Fruit fly (Drosophila melanogaster) whole organism, adult: ENCODE data around the gene Atf3.

Experiments
- CG11617 ChIP-seq: fragments of 200-800 bp; sonication (Bioruptor generic); optimal IDR thresholded peaks from 2 replicates; lab custom pipeline; 2017; ENCODE audit warnings: mild to moderate bottlenecking, missing biosample characterization, missing genetic modification reagents, missing genetic modification characterization
- CG12768 ChIP-seq: fragments of 200-800 bp; sonication (Bioruptor generic); optimal IDR thresholded peaks from 2 replicates; lab custom pipeline; 2017; ENCODE audit warnings: missing biosample characterization, missing genetic modification characterization, mild to moderate bottlenecking, moderate library complexity, missing genetic modification reagents
- CG14711 ChIP-seq: fragments of 200-800 bp; sonication (Bioruptor generic); optimal IDR thresholded peaks from 2 replicates; lab custom pipeline; 2018; ENCODE audit warnings: missing biosample characterization, mild to moderate bottlenecking, missing genetic modification characterization, moderate library complexity
- CG1620 ChIP-seq: fragments of 200-800 bp; sonication (Bioruptor generic); optimal IDR thresholded peaks from 2 replicates; lab custom pipeline; 2016; ENCODE audit warnings: missing biosample characterization, missing genetic modification characterization
- CG33017 ChIP-seq: fragments of 200-800 bp; sonication (Bioruptor generic); optimal IDR thresholded peaks from 2 replicates; lab custom pipeline; 2018; ENCODE audit warnings: missing biosample characterization, mild to moderate bottlenecking, missing genetic modification characterization, moderate library complexity
- CG5204 ChIP-seq: fragments of 200-800 bp; sonication (Bioruptor generic); optimal IDR thresholded peaks from 2 replicates; lab custom pipeline; 2016; ENCODE audit warnings: missing biosample characterization, missing genetic modification characterization
- CG7045 ChIP-seq: fragments of 200-800 bp; sonication (Bioruptor generic); optimal IDR thresholded peaks from 2 replicates; lab custom pipeline; 2017; ENCODE audit warnings: missing biosample characterization, mild to moderate bottlenecking, missing genetic modification characterization
- CG7101 ChIP-seq: fragments of 200-800 bp; sonication (Bioruptor generic); optimal IDR thresholded peaks from 2 replicates; lab custom pipeline; 2018; ENCODE audit warnings: missing biosample characterization, mild to moderate bottlenecking, missing genetic modification characterization, moderate library complexity
- Clk ChIP-seq: fragments of 200-800 bp; sonication (Bioruptor generic); optimal IDR thresholded peaks from 2 replicates; lab custom pipeline; 2017; ENCODE audit warnings: missing biosample characterization, missing genetic modification characterization
- Crg-1 ChIP-seq: fragments of 200-800 bp; sonication (Bioruptor generic); optimal IDR thresholded peaks from 2 replicates; lab custom pipeline; 2016; ENCODE audit warnings: missing biosample characterization, missing genetic modification characterization
- Hr96 ChIP-seq: fragments of 200-800 bp; sonication (Bioruptor generic); optimal IDR thresholded peaks from 2 replicates; lab custom pipeline; 2016; ENCODE audit warnings: missing biosample characterization, missing genetic modification characterization
- Mnt ChIP-seq: fragments of 200-800 bp; sonication (Bioruptor generic); optimal IDR thresholded peaks from 2 replicates; lab custom pipeline; 2016; ENCODE audit warnings: missing biosample characterization, mild to moderate bottlenecking, missing genetic modification characterization
- bab1 ChIP-seq: fragments of 200-800 bp; sonication (Bioruptor generic); optimal IDR thresholded peaks from 3 replicates; lab custom pipeline; 2019; ENCODE audit warnings: missing biosample characterization, mild to moderate bottlenecking, missing genetic modification characterization, moderate library complexity
- cic ChIP-seq: fragments of 200-800 bp; sonication (Bioruptor generic); optimal IDR thresholded peaks from 2 replicates; lab custom pipeline; 2017; ENCODE audit warnings: missing biosample characterization, mild to moderate bottlenecking, missing genetic modification characterization, moderate library complexity
- cnc ChIP-seq, 2 experiments: fragments of >200 bp; optimal IDR thresholded peaks; 2 replicates each; lab custom pipeline; 2017
- kay ChIP-seq: fragments of 200-800 bp; sonication (Bioruptor generic); peaks from one replicate; lab custom pipeline; 2016; ENCODE audit warnings: missing biosample characterization, missing genetic modification characterization, borderline replicate concordance
- ovo ChIP-seq: fragments of 200-800 bp; sonication (Bioruptor generic); optimal IDR thresholded peaks from 2 replicates; lab custom pipeline; 2016; ENCODE audit warnings: missing biosample characterization, missing genetic modification characterization
- pad ChIP-seq: fragments of 200-800 bp; sonication (Bioruptor generic); optimal IDR thresholded peaks from 3 replicates; lab custom pipeline; 2017; ENCODE audit warnings: missing biosample characterization, missing genetic modification characterization, mild to moderate bottlenecking, moderate library complexity, missing genetic modification reagents
- tj ChIP-seq: fragments of 200-800 bp; sonication (Bioruptor generic); optimal IDR thresholded peaks from 3 replicates; lab custom pipeline; 2017; ENCODE audit warnings: missing biosample characterization, mild to moderate bottlenecking, missing genetic modification characterization, moderate library complexity
- toe ChIP-seq: fragments of 200-800 bp; sonication (Bioruptor generic); optimal IDR thresholded peaks from 2 replicates; lab custom pipeline; 2016; ENCODE audit warnings: missing biosample characterization, missing genetic modification characterization

The Atf3 gene

DNA sequence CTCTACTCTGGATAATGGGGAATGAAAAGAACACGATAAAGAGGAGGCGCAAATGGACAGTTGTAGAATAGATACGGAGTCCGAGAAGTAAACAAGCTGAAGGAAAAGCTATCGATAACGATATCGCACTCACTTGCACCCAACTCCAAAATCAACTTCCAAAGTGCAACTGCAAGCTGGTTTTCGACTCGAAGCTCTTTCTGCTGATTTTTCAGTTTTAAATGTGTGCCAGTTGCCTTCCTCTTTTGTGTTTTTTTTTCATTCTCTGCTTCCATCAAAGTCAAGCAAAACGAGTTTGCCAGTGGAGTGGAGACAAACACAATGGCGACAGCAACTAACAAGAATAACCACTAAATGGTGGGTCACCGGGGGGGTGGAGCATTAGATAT lies 39.5 kb downstream of the Atf3 start:
- TF ChIP-seq tj (GFP tag; lab: Kevin White, UChicago): peak; percentile 97
- TF ChIP-seq CG7045 (GFP tag; lab: Kevin White, UChicago): no peak

DNA sequence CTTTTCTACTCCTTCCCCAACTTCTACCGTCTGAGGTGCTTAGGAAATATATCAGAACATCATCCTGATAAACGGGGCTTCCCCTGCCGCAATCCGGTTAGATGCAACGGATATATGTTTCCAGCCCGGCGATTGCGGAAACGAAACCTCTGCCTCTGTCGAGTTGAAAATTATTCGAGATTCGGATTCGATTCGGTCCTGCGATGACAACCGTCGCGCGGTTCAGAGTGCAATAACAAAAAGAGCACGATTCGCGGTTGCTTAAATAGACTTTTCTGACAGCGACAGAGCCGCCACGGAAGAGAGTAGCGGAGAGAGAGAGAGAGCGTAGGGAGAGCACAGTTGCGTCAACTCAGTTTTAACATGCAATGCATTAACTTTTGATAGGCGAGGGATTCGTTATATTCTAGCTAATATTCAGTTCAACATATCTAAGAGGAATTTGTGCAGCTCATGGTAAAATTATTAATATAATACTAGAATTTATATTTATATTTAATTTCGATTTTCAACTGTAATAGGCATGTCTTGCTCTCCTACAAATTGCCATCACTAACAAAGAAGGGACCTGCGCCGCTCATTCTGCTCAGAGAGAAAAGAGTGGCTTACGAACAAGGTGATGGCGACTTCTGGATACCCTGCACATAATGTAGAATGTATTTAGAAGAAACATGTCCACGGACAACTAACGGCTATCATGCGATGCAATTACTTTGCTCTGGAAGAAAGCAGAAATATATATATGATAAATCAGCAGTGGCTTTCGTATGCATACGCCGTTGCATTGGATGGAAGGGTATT lies 40.1 kb downstream of the Atf3 start:
- TF ChIP-seq pad (peak; percentile 79), CG11617 (GFP tag; lab: Kevin White, UChicago) (peak; percentile 72), cnc (optimal IDR thresholded peaks at IDR 0.05; lab: Kevin White, UChicago) (no peak), CG14711 (tag; lab: Kevin White, UChicago) (peak; percentile 83), CG12768 (GFP tag; lab: Kevin White, UChicago) (peak; percentile 69), CG5204 (GFP tag; lab: Kevin White, UChicago) (peak; percentile 62), Hr96 (GFP tag; lab: Kevin White, UChicago) (peak; percentile 76), kay (GFP tag; lab: Kevin White, UChicago) (peak; percentile 84), Mnt (peak; percentile 68), CG33017 (tag; lab: Kevin White, UChicago) (peak; percentile 77), bab1 (GFP tag; lab: Kevin White, UChicago) (peak; percentile 96), ovo (GFP tag; lab: Kevin White, UChicago) (peak; percentile 50), CG1620 (GFP tag; lab: Kevin White, UChicago) (peak; percentile 51), Clk (GFP tag; lab: Kevin White, UChicago) (peak; percentile 1), cic (GFP tag; lab: Kevin White, UChicago) (peak; percentile 51), CG7045 (GFP tag; lab: Kevin White, UChicago) (peak; percentile 57), tj (GFP tag; lab: Kevin White, UChicago) (no peak), toe (GFP tag; lab: Kevin White, UChicago) (peak; percentile 55), Crg-1 (GFP tag; lab: Kevin White, UChicago) (peak; percentile 32), CG7101 (tag; lab: Kevin White, UChicago) (peak; percentile 87)

DNA sequence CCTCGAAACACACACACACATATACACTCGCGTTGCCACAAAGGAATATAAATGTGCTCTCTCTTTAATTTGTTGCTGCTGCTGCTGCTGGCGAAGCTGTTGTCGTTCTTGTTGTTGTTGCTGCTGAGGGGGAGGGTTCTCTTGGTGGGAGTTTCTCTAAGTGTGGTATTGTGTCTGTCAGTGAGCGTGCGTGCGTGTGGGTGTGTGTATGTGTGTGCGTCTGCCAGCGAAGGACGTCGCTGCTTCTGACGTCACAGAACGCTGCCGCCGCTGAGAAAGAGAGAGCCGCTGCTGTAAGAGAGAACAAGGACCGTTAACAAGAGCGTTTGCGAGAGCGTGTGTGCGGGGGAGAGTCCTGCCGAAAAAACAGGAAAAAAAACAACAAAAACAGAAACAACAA lies 41.1 kb downstream of the Atf3 start:
- TF ChIP-seq pad (no peak), CG7045 (GFP tag; lab: Kevin White, UChicago) (no peak), CG1620 (GFP tag; lab: Kevin White, UChicago) (no peak), kay (GFP tag; lab: Kevin White, UChicago) (no peak), CG5204 (GFP tag; lab: Kevin White, UChicago) (no peak), Hr96 (GFP tag; lab: Kevin White, UChicago) (no peak), bab1 (GFP tag; lab: Kevin White, UChicago) (no peak), CG14711 (tag; lab: Kevin White, UChicago) (no peak), tj (GFP tag; lab: Kevin White, UChicago) (no peak)

DNA sequence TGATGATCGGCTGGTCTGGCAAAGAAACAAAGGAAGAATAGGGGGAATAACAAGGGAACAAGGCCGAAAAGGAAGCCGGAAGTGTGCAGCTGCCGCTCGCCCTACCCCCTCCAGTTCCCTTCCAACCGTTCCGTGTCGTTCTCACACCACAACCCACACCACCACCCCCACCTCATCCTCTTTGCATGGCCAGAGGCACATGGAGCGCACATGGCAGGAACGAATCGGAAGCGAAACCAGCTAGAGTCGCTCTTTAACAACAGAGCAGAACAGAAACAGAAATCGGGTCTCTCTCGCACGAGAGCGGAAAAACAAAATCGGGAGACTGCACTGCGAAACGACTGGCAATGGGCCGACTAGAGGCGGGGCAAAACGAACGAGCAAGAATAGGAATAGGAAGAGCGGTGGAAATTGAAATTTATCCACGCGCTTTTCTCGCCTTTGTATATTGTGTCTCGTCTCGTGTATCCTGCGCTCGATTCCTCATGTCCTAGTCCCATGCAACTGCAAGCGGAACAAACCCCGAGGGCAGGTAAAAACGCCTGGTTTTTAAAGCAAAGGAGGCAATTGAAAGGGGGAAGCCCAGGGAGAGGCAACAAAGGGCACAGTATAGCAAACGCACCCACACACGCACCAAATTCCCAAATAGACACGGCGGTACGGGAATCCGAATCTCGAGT lies 42.4 kb downstream of the Atf3 start:
- TF ChIP-seq kay (GFP tag; lab: Kevin White, UChicago): no peak
- TF ChIP-seq Mnt: peak; percentile 98

DNA sequence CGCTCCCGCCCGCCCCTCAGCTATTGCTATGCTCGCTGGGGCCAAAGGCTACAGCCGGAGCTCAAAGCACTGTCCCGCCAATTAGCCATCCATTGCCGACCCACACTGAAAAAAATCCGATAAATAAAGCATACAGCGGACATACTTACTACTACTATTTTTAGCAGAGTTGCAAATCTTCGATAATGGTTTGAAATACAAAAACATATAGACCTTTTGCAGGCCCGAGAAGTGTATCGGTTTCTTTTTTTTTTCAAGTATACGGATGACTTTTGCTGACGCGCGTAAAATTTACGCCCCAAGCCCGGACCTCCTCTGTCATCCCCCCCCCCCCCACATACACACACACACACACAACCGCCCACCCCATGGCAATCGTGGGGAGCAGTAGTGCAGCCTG lies 43.4 kb downstream of the Atf3 start:
- no peak for TF ChIP-seq kay (GFP tag; lab: Kevin White, UChicago)
- peak; percentile 89 for TF ChIP-seq tj (GFP tag; lab: Kevin White, UChicago)
- TF ChIP-seq cnc (optimal IDR thresholded peaks at IDR 0.05; lab: Kevin White, UChicago): no peak
- TF ChIP-seq Mnt: no peak
- no peak for TF ChIP-seq CG7101 (tag; lab: Kevin White, UChicago)
- TF ChIP-seq pad: no peak
- no peak for TF ChIP-seq cic (GFP tag; lab: Kevin White, UChicago)
- TF ChIP-seq Clk (GFP tag; lab: Kevin White, UChicago): no peak
- no peak for TF ChIP-seq CG33017 (tag; lab: Kevin White, UChicago)

DNA sequence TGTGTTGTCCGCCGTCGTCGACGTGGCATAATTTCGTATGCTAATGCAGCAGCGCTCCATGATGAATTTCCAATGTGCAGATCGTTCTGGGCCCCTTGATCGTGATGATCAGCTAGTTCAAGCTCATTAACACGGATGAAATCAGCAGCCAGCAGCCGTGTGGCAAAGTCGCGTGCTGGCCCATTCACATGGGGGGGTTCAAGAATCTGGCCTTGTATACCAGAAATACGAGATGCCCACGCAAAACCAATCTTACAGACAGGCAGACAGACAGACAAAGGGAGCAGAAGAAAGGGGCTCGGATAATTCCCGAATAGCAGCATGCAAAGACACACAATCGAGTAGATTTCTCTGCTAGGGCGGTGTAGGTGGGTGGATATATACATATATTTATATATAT lies 45.5 kb downstream of the Atf3 start:
- TF ChIP-seq Crg-1 (GFP tag; lab: Kevin White, UChicago) (no peak), ovo (GFP tag; lab: Kevin White, UChicago) (no peak), toe (GFP tag; lab: Kevin White, UChicago) (no peak), CG14711 (tag; lab: Kevin White, UChicago) (no peak), tj (GFP tag; lab: Kevin White, UChicago) (peak; percentile 41), CG7045 (GFP tag; lab: Kevin White, UChicago) (no peak)

DNA sequence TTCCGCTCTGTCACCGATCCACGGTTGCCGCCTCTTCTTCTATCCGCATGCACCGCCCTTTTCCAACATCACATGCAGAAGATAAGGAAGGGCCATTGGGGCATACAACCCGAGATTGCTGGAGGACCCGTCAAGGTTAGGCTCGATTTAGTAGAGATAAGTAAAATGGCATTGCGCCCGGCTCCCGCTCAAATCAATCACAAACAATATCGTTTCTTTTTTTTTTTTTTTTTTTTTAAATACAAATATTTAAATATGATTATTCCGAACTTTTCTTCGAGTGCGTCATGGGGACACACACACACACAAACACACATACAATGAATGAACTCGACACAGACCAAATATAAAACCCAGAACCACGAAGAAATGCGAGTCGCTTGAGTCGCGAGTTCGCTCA lies 46.0 kb downstream of the Atf3 start:
- TF ChIP-seq pad (no peak), CG33017 (tag; lab: Kevin White, UChicago) (no peak), cnc (optimal IDR thresholded peaks at IDR 0.05; lab: Kevin White, UChicago) (no peak), tj (GFP tag; lab: Kevin White, UChicago) (no peak), ovo (GFP tag; lab: Kevin White, UChicago) (no peak), CG11617 (GFP tag; lab: Kevin White, UChicago) (no peak), CG7045 (GFP tag; lab: Kevin White, UChicago) (no peak), CG1620 (GFP tag; lab: Kevin White, UChicago) (no peak), toe (GFP tag; lab: Kevin White, UChicago) (no peak), CG7101 (tag; lab: Kevin White, UChicago) (no peak), Mnt (no peak), cic (GFP tag; lab: Kevin White, UChicago) (no peak), Clk (GFP tag; lab: Kevin White, UChicago) (no peak), CG12768 (GFP tag; lab: Kevin White, UChicago) (no peak), CG14711 (tag; lab: Kevin White, UChicago) (no peak), bab1 (GFP tag; lab: Kevin White, UChicago) (no peak), Crg-1 (GFP tag; lab: Kevin White, UChicago) (no peak), CG5204 (GFP tag; lab: Kevin White, UChicago) (no peak), Hr96 (GFP tag; lab: Kevin White, UChicago) (no peak), kay (GFP tag; lab: Kevin White, UChicago) (no peak)
